Worm (Caenorhabditis elegans): ENCODE results near the gene K10H10.10.

DNA sequence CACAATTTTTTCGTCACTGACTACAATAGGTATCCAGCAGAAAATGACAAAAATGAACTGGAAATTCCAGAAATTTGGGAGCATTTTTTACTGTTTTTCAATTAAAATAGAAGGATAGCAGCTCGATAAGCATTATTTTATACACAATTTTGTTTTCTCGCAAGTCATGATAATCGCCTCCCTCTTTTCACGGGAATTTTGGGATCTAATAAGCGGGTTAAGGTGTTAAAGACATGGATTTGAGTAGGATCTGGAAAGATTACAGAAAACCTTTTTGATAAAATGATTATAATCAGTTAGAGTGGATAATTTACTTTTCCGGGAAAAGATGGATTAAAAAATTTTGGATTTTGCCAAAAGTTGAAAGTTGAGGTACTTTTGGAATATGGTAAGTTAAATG lies 41.1 kb downstream of the K10H10.10 start, which contains the start of gene gcy-29:
- no peak for TF ChIP-seq cog-1 (tag; optimal IDR thresholded peaks at IDR 0.05)
- no peak for TF ChIP-seq klf-2 (GFP tag; conservative IDR thresholded peaks at IDR 0.05)
- TF ChIP-seq tab-1 (GFP tag; IDR thresholded peaks at IDR 0.05): no peak
- TF ChIP-seq ztf-23 (GFP tag; IDR thresholded peaks at IDR 0.05): no peak
- no peak for TF ChIP-seq flt-1 (GFP tag; IDR thresholded peaks at IDR 0.05)
- TF ChIP-seq med-1 (GFP tag; optimal IDR thresholded peaks at IDR 0.05; ENCODE audit: insufficient read depth): no peak
- no peak for TF ChIP-seq ref-1 (GFP tag; conservative IDR thresholded peaks at IDR 0.05)
- TF ChIP-seq ztf-29 (GFP tag; IDR thresholded peaks at IDR 0.05): no peak
